Fruit fly (Drosophila melanogaster) whole organism, embryonic: ENCODE data around the gene Baldspot.

Experiments
- CG10654 ChIP-seq: fragments of 200-800 bp; sonication (Bioruptor generic); optimal IDR thresholded peaks from 2 replicates; lab custom pipeline; 2016; ENCODE audit warnings: missing biosample characterization, missing genetic modification characterization
- CG12071 ChIP-seq: fragments of 200-800 bp; sonication (Bioruptor generic); optimal IDR thresholded peaks from 3 replicates; lab custom pipeline; 2018; ENCODE audit warnings: missing biosample characterization, mild to moderate bottlenecking, missing genetic modification characterization
- CG12299 ChIP-seq: fragments of 200-800 bp; sonication (Bioruptor generic); optimal IDR thresholded peaks from 2 replicates; lab custom pipeline; 2018; ENCODE audit warnings: missing biosample characterization, mild to moderate bottlenecking, missing genetic modification characterization
- CG14441 ChIP-seq: fragments of 200-800 bp; sonication (Bioruptor generic); IDR thresholded peaks from 2 replicates; pipeline ENCODE4 v1.3.6; 2022; ENCODE audit warnings: missing biosample characterization, missing genetic modification characterization
- CG15011 ChIP-seq: fragments of 200-800 bp; sonication (Bioruptor generic); optimal IDR thresholded peaks from 3 replicates; lab custom pipeline; 2018; ENCODE audit warnings: missing biosample characterization, mild to moderate bottlenecking, missing genetic modification characterization
- CG15269 ChIP-seq: fragments of 200-800 bp; sonication (Bioruptor generic); optimal IDR thresholded peaks from 2 replicates; lab custom pipeline; 2018; ENCODE audit warnings: missing biosample characterization, mild to moderate bottlenecking, missing genetic modification characterization, moderate library complexity
- CG16813 ChIP-seq: fragments of 200-800 bp; sonication (Bioruptor generic); IDR thresholded peaks from 3 replicates; pipeline ENCODE4 v1.3.6; 2022; ENCODE audit warnings: missing biosample characterization, missing genetic modification characterization; ENCODE audit not compliant: partially characterized antibody
- CG1792 ChIP-seq: fragments of 200-800 bp; sonication (Bioruptor generic); optimal IDR thresholded peaks from 2 replicates; lab custom pipeline; 2016; ENCODE audit warnings: missing biosample characterization, missing genetic modification characterization
- CG18262 ChIP-seq: fragments of 200-800 bp; optimal IDR thresholded peaks from 3 replicates; lab custom pipeline; 2019; ENCODE audit warnings: missing biosample characterization, mild to moderate bottlenecking, missing genetic modification characterization, moderate library complexity
- CG3281 ChIP-seq: fragments of 200-800 bp; sonication (Bioruptor generic); optimal IDR thresholded peaks from 3 replicates; lab custom pipeline; 2017; ENCODE audit warnings: missing biosample characterization, mild to moderate bottlenecking, missing genetic modification characterization
- CG4282 ChIP-seq: fragments of 200-800 bp; sonication (Bioruptor generic); optimal IDR thresholded peaks from 2 replicates; lab custom pipeline; 2016; ENCODE audit warnings: missing biosample characterization, missing genetic modification characterization
- CG4707 ChIP-seq: fragments of 200-800 bp; sonication (Bioruptor generic); optimal IDR thresholded peaks from 2 replicates; lab custom pipeline; 2018; ENCODE audit warnings: missing biosample characterization, mild to moderate bottlenecking, missing genetic modification characterization, moderate library complexity
- CG6791 ChIP-seq: fragments of 200-800 bp; sonication (Bioruptor generic); IDR thresholded peaks from 3 replicates; pipeline ENCODE4 v1.3.6; 2022; ENCODE audit warnings: missing biosample characterization, missing genetic modification characterization; ENCODE audit not compliant: partially characterized antibody
- CG6854 ChIP-seq: fragments of 200-800 bp; sonication (Bioruptor generic); optimal IDR thresholded peaks from 3 replicates; lab custom pipeline; 2017; ENCODE audit warnings: missing biosample characterization, mild to moderate bottlenecking, missing genetic modification characterization
- CG8478 ChIP-seq: fragments of >200 bp; optimal IDR thresholded peaks from 2 replicates; lab custom pipeline; 2018
- CG9437 ChIP-seq: fragments of 200-800 bp; sonication (Bioruptor generic); optimal IDR thresholded peaks from 2 replicates; lab custom pipeline; 2018; ENCODE audit warnings: missing biosample characterization, mild to moderate bottlenecking, missing genetic modification characterization
- CG9932 ChIP-seq: fragments of 200-800 bp; sonication (Bioruptor generic); IDR thresholded peaks from 2 replicates; pipeline ENCODE4 v1.3.6; 2022; ENCODE audit warnings: missing biosample characterization, missing genetic modification characterization
- Dbx ChIP-seq: fragments of 200-800 bp; sonication (Bioruptor generic); IDR thresholded peaks from 3 replicates; pipeline ENCODE4 v1.3.6; 2022; ENCODE audit warnings: missing biosample characterization, missing genetic modification characterization
- Doc2 ChIP-seq: fragments of 200-800 bp; sonication (Bioruptor generic); IDR thresholded peaks from 2 replicates; pipeline ENCODE4 v1.3.6; 2022; ENCODE audit warnings: missing biosample characterization, missing genetic modification characterization
- Dref ChIP-seq: fragments of 200-800 bp; sonication (Bioruptor generic); IDR thresholded peaks from 2 replicates; pipeline ENCODE4 v1.3.6; 2022; ENCODE audit warnings: missing biosample characterization, missing genetic modification characterization
- H2.0 ChIP-seq: fragments of 200-800 bp; sonication (Bioruptor generic); IDR thresholded peaks from 2 replicates; pipeline ENCODE4 v1.3.6; 2022; ENCODE audit warnings: missing biosample characterization, missing genetic modification characterization
- HLH54F ChIP-seq: fragments of 200-800 bp; sonication (Bioruptor generic); optimal IDR thresholded peaks from 3 replicates; lab custom pipeline; 2016; ENCODE audit warnings: missing biosample characterization, missing genetic modification characterization
- Hmx ChIP-seq: fragments of 200-800 bp; sonication (Bioruptor generic); optimal IDR thresholded peaks from 2 replicates; lab custom pipeline; 2016; ENCODE audit warnings: missing biosample characterization, missing genetic modification characterization
- Hr39 ChIP-seq: fragments of >200 bp; optimal IDR thresholded peaks from 2 replicates; lab custom pipeline; 2017
- Hr51 ChIP-seq, 2 experiments: fragments of 200-800 bp; sonication (Bioruptor generic); optimal IDR thresholded peaks; 2 replicates in 1 of 2; 3 replicates in 1 of 2; lab custom pipeline; 2016 to 2018; ENCODE audit warnings: missing biosample characterization in 2 of 2, missing genetic modification characterization in 2 of 2, mild to moderate bottlenecking in 1 of 2, moderate library complexity in 1 of 2
- NfI ChIP-seq: fragments of 200-800 bp; sonication (Bioruptor generic); optimal IDR thresholded peaks from 3 replicates; lab custom pipeline; 2018; ENCODE audit warnings: missing biosample characterization, mild to moderate bottlenecking, missing genetic modification characterization, moderate library complexity
- Oaz ChIP-seq: fragments of 200-800 bp; sonication (Bioruptor generic); IDR thresholded peaks from 2 replicates; pipeline ENCODE4 v1.3.6; 2022; ENCODE audit warnings: missing biosample characterization, missing genetic modification characterization
- Side ChIP-seq: fragments of 200-800 bp; sonication (Bioruptor generic); optimal IDR thresholded peaks from 2 replicates; lab custom pipeline; 2016; ENCODE audit warnings: missing biosample characterization, missing genetic modification characterization
- TFAM ChIP-seq: fragments of 200-800 bp; sonication (Bioruptor generic); optimal IDR thresholded peaks from 2 replicates; lab custom pipeline; 2017; ENCODE audit warnings: missing biosample characterization, missing genetic modification characterization, inconsistent platforms
- Xbp1 ChIP-seq: fragments of 200-800 bp; sonication (Bioruptor generic); optimal IDR thresholded peaks from 3 replicates; lab custom pipeline; 2016; ENCODE audit warnings: missing biosample characterization, mild to moderate bottlenecking, missing genetic modification characterization
- Xrp1 ChIP-seq: fragments of 200-800 bp; sonication (Bioruptor generic); IDR thresholded peaks from 2 replicates; pipeline ENCODE4 v1.3.6; 2022; ENCODE audit warnings: missing biosample characterization, missing genetic modification characterization
- dpn ChIP-seq, 2 experiments: fragments of 200-800 bp; sonication (Bioruptor generic); optimal IDR thresholded peaks; 3 replicates each; lab custom pipeline; 2016; ENCODE audit warnings: missing biosample characterization in 2 of 2, missing genetic modification characterization in 2 of 2
- exex ChIP-seq: fragments of 200-800 bp; sonication (Bioruptor generic); optimal IDR thresholded peaks from 4 replicates; lab custom pipeline; 2018; ENCODE audit warnings: missing biosample characterization, mild to moderate bottlenecking, missing genetic modification characterization, moderate library complexity
- fd3F ChIP-seq: fragments of 200-800 bp; sonication (Bioruptor generic); optimal IDR thresholded peaks from 2 replicates; lab custom pipeline; 2018; ENCODE audit warnings: missing biosample characterization, mild to moderate bottlenecking, missing genetic modification characterization, moderate library complexity
- ftz-f1 ChIP-seq: fragments of 200-800 bp; sonication (Bioruptor generic); optimal IDR thresholded peaks from 2 replicates; lab custom pipeline; 2016; ENCODE audit warnings: missing biosample characterization, missing genetic modification characterization
- gfzf ChIP-seq: fragments of 200-800 bp; sonication (Bioruptor generic); optimal IDR thresholded peaks from 2 replicates; lab custom pipeline; 2016; ENCODE audit warnings: missing biosample characterization, mild to moderate bottlenecking, missing genetic modification characterization, moderate library complexity
- gro ChIP-seq: fragments of 200-800 bp; sonication (Bioruptor generic); optimal IDR thresholded peaks from 2 replicates; lab custom pipeline; 2016; ENCODE audit warnings: missing biosample characterization, missing genetic modification characterization
- gt ChIP-seq: fragments of 200-800 bp; sonication (Bioruptor generic); IDR thresholded peaks from 2 replicates; pipeline ENCODE4 v1.3.6; 2022; ENCODE audit warnings: missing biosample characterization, missing genetic modification characterization
- insv ChIP-seq, 2 experiments: fragments of 200-800 bp; sonication (Bioruptor generic); optimal IDR thresholded peaks; 3 replicates each; lab custom pipeline; 2016 to 2018; ENCODE audit warnings: missing biosample characterization in 2 of 2, missing genetic modification characterization in 2 of 2
- nau ChIP-seq: fragments of 200-800 bp; sonication (Bioruptor generic); optimal IDR thresholded peaks from 3 replicates; lab custom pipeline; 2017; ENCODE audit warnings: missing biosample characterization, mild to moderate bottlenecking, missing genetic modification characterization, missing genetic modification reagents
- phol ChIP-seq: fragments of 200-800 bp; sonication (Bioruptor generic); optimal IDR thresholded peaks from 3 replicates; lab custom pipeline; 2018; ENCODE audit warnings: missing biosample characterization, mild to moderate bottlenecking, missing genetic modification characterization, moderate library complexity
- rib ChIP-seq: fragments of 200-800 bp; sonication (Bioruptor generic); IDR thresholded peaks from 2 replicates; pipeline ENCODE4 v1.3.6; 2022; ENCODE audit warnings: missing biosample characterization, missing genetic modification characterization
- shn ChIP-seq: fragments of 200-800 bp; sonication (Bioruptor generic); optimal IDR thresholded peaks from 3 replicates; lab custom pipeline; 2016; ENCODE audit warnings: missing biosample characterization, missing genetic modification characterization
- sim ChIP-seq: fragments of 200-800 bp; sonication (Bioruptor generic); IDR thresholded peaks from 2 replicates; pipeline ENCODE4 v1.3.6; 2022; ENCODE audit warnings: missing biosample characterization, missing genetic modification characterization
- sna ChIP-seq: fragments of 200-800 bp; sonication (Bioruptor generic); IDR thresholded peaks from 2 replicates; pipeline ENCODE4 v1.3.6; 2022; ENCODE audit warnings: missing biosample characterization, missing genetic modification characterization; ENCODE audit not compliant: partially characterized antibody
- sob ChIP-seq: fragments of 200-800 bp; sonication (Bioruptor generic); IDR thresholded peaks from 2 replicates; pipeline ENCODE4 v1.3.6; 2022; ENCODE audit warnings: missing biosample characterization, missing genetic modification characterization
- tap ChIP-seq: fragments of 200-800 bp; optimal IDR thresholded peaks from 3 replicates; lab custom pipeline; 2019; ENCODE audit warnings: missing biosample characterization, mild to moderate bottlenecking, missing genetic modification characterization, moderate library complexity
- twi ChIP-seq: fragments of 200-800 bp; optimal IDR thresholded peaks from 2 replicates; lab custom pipeline; 2019; ENCODE audit warnings: missing biosample characterization, mild to moderate bottlenecking, missing genetic modification characterization, moderate library complexity
- vnd ChIP-seq: fragments of 200-800 bp; sonication (Bioruptor generic); IDR thresholded peaks from 3 replicates; pipeline ENCODE4 v1.3.6; 2022; ENCODE audit warnings: missing biosample characterization, missing genetic modification characterization; ENCODE audit not compliant: partially characterized antibody
- wor ChIP-seq: fragments of 200-800 bp; sonication (Bioruptor generic); IDR thresholded peaks from 2 replicates; pipeline ENCODE4 v1.3.6; 2022; ENCODE audit warnings: missing biosample characterization, missing genetic modification characterization
- zfh1 ChIP-seq: fragments of 200-800 bp; sonication (Bioruptor generic); IDR thresholded peaks from 3 replicates; pipeline ENCODE4 v1.3.6; 2022; ENCODE audit warnings: missing biosample characterization, missing genetic modification characterization

The Baldspot gene

DNA sequence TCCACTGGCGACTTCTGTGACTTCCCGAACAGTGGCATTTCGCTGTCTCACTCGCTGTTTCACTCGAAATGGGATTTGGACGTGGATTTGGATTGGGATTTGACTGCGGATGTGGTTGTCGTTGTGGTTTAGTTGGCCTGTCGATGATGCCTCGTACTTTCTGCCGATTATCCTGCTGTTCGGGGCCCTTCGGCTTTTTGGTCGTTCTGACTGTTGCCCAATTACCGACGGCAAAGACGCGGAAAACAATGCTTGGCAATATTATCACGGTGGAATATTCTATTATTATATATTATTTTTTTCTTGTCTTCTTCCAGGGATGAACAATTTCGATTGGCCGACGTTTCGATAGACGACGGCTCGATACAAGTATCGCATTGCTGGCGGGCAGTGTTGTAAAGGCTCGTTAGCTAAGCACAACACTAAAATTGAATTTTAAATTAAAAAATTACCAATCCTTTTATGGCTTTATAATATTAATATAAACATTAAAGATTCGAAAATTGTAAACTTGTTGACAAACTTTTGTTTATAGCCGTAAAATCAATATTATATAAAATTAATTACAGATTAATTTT is 46.2 kb downstream of the Baldspot start, which contains the start of gene Mo25 (continued):
- TF ChIP-seq tap (tag; lab: Kevin White, UChicago) (peak; percentile 33), zfh1 (GFP tag; lab: Robert Waterston, UW) (no peak), CG10654 (GFP tag; lab: Kevin White, UChicago) (no peak), CG4707 (GFP tag; lab: Kevin White, UChicago) (no peak), Dref (GFP tag; lab: Robert Waterston, UW) (peak; percentile 91), CG9437 (peak; percentile 6), CG6791 (GFP tag; lab: Robert Waterston, UW) (peak; percentile 76), CG18262 (tag; lab: Kevin White, UChicago) (peak; percentile 34), Dbx (peak; percentile 74; the same call in 2 of the 3 replicates), Oaz (GFP tag; lab: Robert Waterston, UW) (no peak), insv (GFP tag; optimal IDR thresholded peaks at IDR 0.05; lab: Kevin White, UChicago) (peak in 1 of 2 experiments; percentile 13), Hr39 (lab: Kevin White, UChicago) (no peak), sna (GFP tag; lab: Robert Waterston, UW) (peak; percentile 64), CG1792 (GFP tag; lab: Kevin White, UChicago) (no peak)

DNA sequence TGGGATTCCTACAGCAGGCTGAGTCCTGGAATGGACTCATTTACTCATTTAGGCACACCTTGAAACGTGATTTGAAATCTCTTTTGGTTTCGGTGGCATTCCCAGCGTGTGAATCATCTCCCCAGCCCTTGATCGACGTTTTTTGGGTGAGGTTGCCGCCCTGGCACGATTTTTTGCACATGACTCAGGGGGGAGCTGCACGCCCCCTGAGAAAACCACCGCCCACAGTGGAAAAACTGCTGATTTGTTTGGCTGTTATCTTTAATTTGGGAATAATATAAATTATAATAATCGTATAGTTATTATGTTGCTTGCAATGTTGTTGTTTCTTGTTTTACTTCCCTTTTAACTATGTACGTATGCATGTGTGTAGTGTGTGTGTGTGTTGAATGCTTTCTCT is 48.4 kb downstream of the Baldspot start:
- TF ChIP-seq Doc2 (GFP tag; lab: Robert Waterston, UW) = no peak
- TF ChIP-seq H2.0 (GFP tag; lab: Robert Waterston, UW) = no peak
- TF ChIP-seq gt (GFP tag; lab: Robert Waterston, UW) = no peak
- no peak for TF ChIP-seq CG4282 (GFP tag; lab: Kevin White, UChicago)
- TF ChIP-seq Hmx (GFP tag; lab: Kevin White, UChicago) = no peak
- no peak for TF ChIP-seq NfI
- TF ChIP-seq CG14441 = no peak
- no peak for TF ChIP-seq nau (GFP tag; lab: Kevin White, UChicago)
- peak; percentile 65 for TF ChIP-seq rib (GFP tag; lab: Robert Waterston, UW)
- TF ChIP-seq Xrp1 = no peak
- no peak for TF ChIP-seq ftz-f1 (GFP tag; lab: Kevin White, UChicago)
- no peak for TF ChIP-seq shn (GFP tag; lab: Kevin White, UChicago)
- no peak for TF ChIP-seq sim (GFP tag; lab: Robert Waterston, UW)
- TF ChIP-seq CG15011 (GFP tag; lab: Kevin White, UChicago) = no peak
- TF ChIP-seq gro (GFP tag; lab: Kevin White, UChicago) = no peak
- no peak for TF ChIP-seq CG12299 (tag; lab: Kevin White, UChicago)
- TF ChIP-seq CG6854 = no peak
- no peak for TF ChIP-seq Xbp1 (GFP tag; lab: Kevin White, UChicago)
- peak; percentile 13 for TF ChIP-seq HLH54F (GFP tag; lab: Kevin White, UChicago)
- no peak for TF ChIP-seq fd3F (GFP tag; lab: Kevin White, UChicago)
- TF ChIP-seq gfzf (GFP tag; lab: Kevin White, UChicago) = no peak
- no peak for TF ChIP-seq vnd
- peak; percentile 45 for TF ChIP-seq exex
- no peak for TF ChIP-seq CG8478 (lab: Kevin White, UChicago)
- peak; percentile 42 for TF ChIP-seq CG3281 (GFP tag; lab: Kevin White, UChicago)
- no peak for TF ChIP-seq wor (GFP tag; lab: Robert Waterston, UW)
- TF ChIP-seq phol (tag; lab: Kevin White, UChicago) = no peak
- TF ChIP-seq TFAM (GFP tag; lab: Kevin White, UChicago) = no peak
- TF ChIP-seq dpn (GFP tag; optimal IDR thresholded peaks at IDR 0.05; lab: Kevin White, UChicago) = no peak
- peak; percentile 35; the same call in 1 of the 2 replicates for TF ChIP-seq sob (GFP tag; lab: Robert Waterston, UW)
- no peak for TF ChIP-seq CG16813
- no peak for TF ChIP-seq Hr51 (GFP tag; optimal IDR thresholded peaks at IDR 0.05; lab: Kevin White, UChicago)
- TF ChIP-seq CG15269 (tag; lab: Kevin White, UChicago) = no peak
- no peak for TF ChIP-seq Side
- TF ChIP-seq twi (tag; lab: Kevin White, UChicago) = no peak
- no peak for TF ChIP-seq CG12071 (GFP tag; lab: Kevin White, UChicago)
- TF ChIP-seq CG9932 (GFP tag; lab: Robert Waterston, UW) = peak; percentile 57; the same call in 1 of the 2 replicates
